Fruit fly (Drosophila melanogaster): ENCODE data around the gene CG4991.

Gene CG4991

DNA sequence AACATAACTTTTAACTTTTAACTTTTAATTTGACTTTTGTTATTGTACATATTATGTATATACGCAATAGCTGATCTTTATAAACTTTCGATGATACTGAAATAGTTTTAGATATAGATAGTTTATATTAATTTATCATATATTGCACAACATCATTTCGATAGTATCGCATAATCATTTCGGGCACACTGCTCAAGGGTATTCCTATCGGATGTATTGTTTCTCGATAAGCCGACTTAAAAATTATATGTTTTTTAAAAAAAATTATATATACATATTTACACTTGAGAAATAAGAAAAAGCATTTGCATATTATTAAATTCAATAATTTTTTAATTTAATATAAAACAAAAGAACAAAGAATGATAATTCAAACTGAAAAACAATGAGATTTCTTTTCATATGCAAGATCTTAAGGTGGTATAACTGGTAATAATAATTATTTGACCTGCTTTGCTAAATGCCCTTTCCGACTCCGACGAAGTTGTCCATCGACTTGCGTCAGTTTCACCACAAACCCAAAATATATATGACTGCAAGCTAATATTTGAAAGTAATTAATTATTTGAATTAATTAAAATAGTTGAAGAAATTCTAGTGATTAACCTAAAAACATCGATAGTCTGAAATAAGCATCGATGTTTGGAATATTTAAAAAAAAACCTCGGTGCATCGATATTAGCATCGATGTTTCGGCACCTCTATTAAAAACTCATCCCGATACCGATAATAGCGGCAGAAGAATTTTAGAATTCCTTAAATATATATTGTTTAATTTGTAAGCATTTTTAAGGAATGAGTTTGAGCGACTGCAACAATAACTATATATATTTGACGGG lies 13.3 kb upstream of the CG4991 start, which contains the start of gene CG4949:
Gene CG4949, plus strand, starts transcription at position 698 of the 839 bp plus-strand sequence.
- no peak for TF ChIP-seq h (GFP tag; optimal IDR thresholded peaks at IDR 0.05)
- peak; percentile 33 for TF ChIP-seq sage (GFP tag; optimal IDR thresholded peaks at IDR 0.05)
- no peak for TF ChIP-seq sv (GFP tag; optimal IDR thresholded peaks at IDR 0.05)
- peak in 1 of 2 experiments; percentile 6 for TF ChIP-seq foxo (GFP tag; optimal IDR thresholded peaks at IDR 0.05)
- no peak for TF ChIP-seq fru (GFP tag; optimal IDR thresholded peaks at IDR 0.05)
- TF ChIP-seq HLH106 (tag; optimal IDR thresholded peaks at IDR 0.05): peak; percentile 36

DNA sequence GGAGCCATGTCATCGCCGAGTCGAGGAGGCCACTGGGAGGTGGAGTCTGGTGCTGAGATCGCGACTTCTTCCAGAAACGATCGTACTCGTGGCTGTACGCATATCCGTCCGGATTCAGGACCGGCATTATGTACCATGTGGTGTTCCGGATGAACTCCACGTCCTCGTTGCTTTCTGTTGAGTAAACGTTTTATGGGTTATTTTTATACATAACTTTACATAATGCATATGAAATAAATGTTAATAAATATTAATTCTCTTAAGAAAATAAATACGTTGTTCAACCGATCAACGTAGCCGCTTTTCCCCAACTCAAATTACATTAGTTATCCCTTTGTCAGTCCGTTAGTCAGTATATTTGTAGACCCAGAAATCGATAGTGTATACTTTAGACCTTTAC lies 10.5 kb upstream of the CG4991 start, which contains the start of gene CG4955:
Gene CG4955, plus strand, starts transcription at position 301 of the 400 bp plus-strand sequence.
- TF ChIP-seq CG32264 (GFP tag; optimal IDR thresholded peaks at IDR 0.05) (no peak), Dif (GFP tag; optimal IDR thresholded peaks at IDR 0.05; ENCODE audit: partially characterized antibody) (no peak), br (GFP tag; optimal IDR thresholded peaks at IDR 0.05) (no peak), jim (GFP tag; optimal IDR thresholded peaks at IDR 0.05) (no peak), brk (GFP tag; optimal IDR thresholded peaks at IDR 0.05) (no peak), Dfd (GFP tag; optimal IDR thresholded peaks at IDR 0.05) (no peak), ey (GFP tag; optimal IDR thresholded peaks at IDR 0.05) (no peak), OdsH (GFP tag; optimal IDR thresholded peaks at IDR 0.05) (no peak), dmrt93B (GFP tag; optimal IDR thresholded peaks at IDR 0.05) (no peak), HLH106 (tag; optimal IDR thresholded peaks at IDR 0.05) (no peak), CrebA (GFP tag; optimal IDR thresholded peaks at IDR 0.05; ENCODE audit: borderline replicate concordance) (no peak), woc (GFP tag; optimal IDR thresholded peaks at IDR 0.05) (no peak), Hr78 (GFP tag; optimal IDR thresholded peaks at IDR 0.05) (no peak), sv (GFP tag; optimal IDR thresholded peaks at IDR 0.05) (no peak), Vsx2 (GFP tag; optimal IDR thresholded peaks at IDR 0.05; ENCODE audit: partially characterized antibody) (no peak), GATAd (GFP tag; optimal IDR thresholded peaks at IDR 0.05) (no peak), foxo (GFP tag; optimal IDR thresholded peaks at IDR 0.05) (no peak), N (GFP tag; optimal IDR thresholded peaks at IDR 0.05) (no peak)

DNA sequence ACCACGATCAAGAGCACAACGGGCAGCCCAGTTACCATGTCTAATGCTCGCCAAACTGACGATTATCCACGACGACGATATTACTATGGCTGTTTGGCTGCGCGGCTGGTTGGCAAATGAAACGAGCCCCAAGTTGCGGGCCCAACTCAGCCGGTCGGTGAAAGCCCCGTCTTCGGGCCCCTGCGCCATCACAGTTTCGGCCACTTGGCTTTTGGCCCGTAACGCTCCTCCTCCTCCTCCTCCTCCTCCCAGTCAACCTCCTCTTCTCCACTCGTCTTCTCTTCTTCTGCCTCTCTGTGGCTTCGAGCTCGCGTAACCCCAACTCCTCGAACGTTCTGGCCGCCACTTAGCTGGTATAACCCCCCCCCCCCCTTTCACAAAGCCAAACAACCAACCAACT lies 4.1 kb upstream of the CG4991 start, which contains the start of gene CG8945:
Gene CG8945, minus strand, starts transcription at position 101 of the 400 bp plus-strand sequence.
- no peak for TF ChIP-seq HLH106 (tag; optimal IDR thresholded peaks at IDR 0.05)
- TF ChIP-seq dl (GFP tag; optimal IDR thresholded peaks at IDR 0.05; ENCODE audit: insufficient read depth in 1 of 2, partially characterized antibody in 2 of 2): no peak
- TF ChIP-seq usp (GFP tag; optimal IDR thresholded peaks at IDR 0.05): no peak
- TF ChIP-seq Hnf4 (GFP tag; optimal IDR thresholded peaks at IDR 0.05): no peak
- TF ChIP-seq ey (GFP tag; optimal IDR thresholded peaks at IDR 0.05): no peak
- TF ChIP-seq N (GFP tag; optimal IDR thresholded peaks at IDR 0.05): no peak
- no peak for TF ChIP-seq Dfd (GFP tag; optimal IDR thresholded peaks at IDR 0.05)
- no peak for TF ChIP-seq dmrt93B (GFP tag; optimal IDR thresholded peaks at IDR 0.05)
- TF ChIP-seq Hr83 (GFP tag; optimal IDR thresholded peaks at IDR 0.05; ENCODE audit: poor library complexity, severe bottlenecking): no peak
- TF ChIP-seq rgr (GFP tag; optimal IDR thresholded peaks at IDR 0.05): no peak
- TF ChIP-seq h (GFP tag; optimal IDR thresholded peaks at IDR 0.05): no peak
- no peak for TF ChIP-seq Dif (GFP tag; optimal IDR thresholded peaks at IDR 0.05; ENCODE audit: partially characterized antibody)
- no peak for TF ChIP-seq Myc (optimal IDR thresholded peaks at IDR 0.05)
- no peak for TF ChIP-seq Abd-B (GFP tag; optimal IDR thresholded peaks at IDR 0.05)

DNA sequence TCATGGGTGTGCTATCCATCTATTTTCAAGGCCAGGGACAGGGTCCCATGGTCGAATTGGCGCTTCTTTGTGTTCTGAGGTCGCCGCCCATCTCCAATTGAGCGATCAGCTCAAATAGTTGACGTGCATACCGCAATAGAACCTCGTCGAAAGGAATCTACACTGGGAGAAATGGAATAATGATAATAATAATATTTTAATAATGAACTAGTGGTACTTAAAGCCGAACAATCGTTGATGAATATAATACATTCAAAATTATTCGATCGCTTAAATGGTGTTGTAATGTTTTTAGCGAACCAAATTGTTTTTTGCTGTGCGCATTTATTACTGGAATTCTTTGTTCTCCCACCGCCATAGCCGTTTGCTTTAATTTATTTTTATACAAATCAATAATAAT lies 1.1 kb upstream of the CG4991 start:
- TF ChIP-seq Hr83 (GFP tag; optimal IDR thresholded peaks at IDR 0.05; ENCODE audit: poor library complexity, severe bottlenecking): no peak
- TF ChIP-seq foxo (GFP tag; optimal IDR thresholded peaks at IDR 0.05): peak in 1 of 2 experiments; percentile 15
- TF ChIP-seq HLH106 (tag; optimal IDR thresholded peaks at IDR 0.05): peak; percentile 27

- TF ChIP-seq h (GFP tag; optimal IDR thresholded peaks at IDR 0.05) (no peak), Myc (optimal IDR thresholded peaks at IDR 0.05) (no peak), HLH106 (tag; optimal IDR thresholded peaks at IDR 0.05) (no peak), sage (GFP tag; optimal IDR thresholded peaks at IDR 0.05) (no peak), Dfd (GFP tag; optimal IDR thresholded peaks at IDR 0.05) (no peak), psq (GFP tag; optimal IDR thresholded peaks at IDR 0.05) (no peak), OdsH (GFP tag; optimal IDR thresholded peaks at IDR 0.05) (no peak), Hr83 (GFP tag; optimal IDR thresholded peaks at IDR 0.05; ENCODE audit: poor library complexity, severe bottlenecking) (no peak), Mio (GFP tag; optimal IDR thresholded peaks at IDR 0.05) (no peak), foxo (GFP tag; optimal IDR thresholded peaks at IDR 0.05) (no peak)
Observed at dm6 chrX:17093431-17093830, 1.8 kb downstream of the CG4991 start.
